Worm (Caenorhabditis elegans) whole organism, young adult: Measurements from ENCODE around the gene dnpp-1.

Experiments used
- B0336.3 ChIP-seq: fragments of 200-800 bp; sonication (Bioruptor generic); IDR thresholded peaks from 2 replicates; pipeline ENCODE4 v1.3.6; 2022; ENCODE audit warnings: missing genetic modification characterization, missing compliant biosample characterization
- C06A6.2 ChIP-seq: fragments of 200-800 bp; sonication (Bioruptor generic); conservative IDR thresholded peaks from 2 replicates; pipeline ENCODE4 v1.3.6; 2022; ENCODE audit warnings: missing genetic modification characterization, missing compliant biosample characterization
- F22D6.2 ChIP-seq: sonication (generic microtip); optimal IDR thresholded peaks from 2 replicates; lab custom pipeline; 2016; ENCODE audit warnings: mild to moderate bottlenecking, missing genetic modification characterization, missing compliant biosample characterization
- F33H1.4 ChIP-seq: fragments of 200-800 bp; sonication (Bioruptor generic); IDR thresholded peaks from 2 replicates; pipeline ENCODE4 v1.3.6; 2022; ENCODE audit warnings: missing genetic modification reagents, missing genetic modification characterization, missing compliant biosample characterization
- F52B5.7 ChIP-seq: sonication (generic microtip); optimal IDR thresholded peaks from 2 replicates; lab custom pipeline; 2016; ENCODE audit warnings: mild to moderate bottlenecking, missing genetic modification characterization, missing compliant biosample characterization
- F57C9.4 ChIP-seq: sonication (generic microtip); optimal IDR thresholded peaks from 2 replicates; lab custom pipeline; 2017; ENCODE audit warnings: mild to moderate bottlenecking, missing genetic modification characterization, missing compliant biosample characterization
- K12H6.12 ChIP-seq: fragments of 200-800 bp; sonication (Bioruptor generic); optimal IDR thresholded peaks from 2 replicates; lab custom pipeline; 2018; ENCODE audit warnings: mild to moderate bottlenecking, missing genetic modification characterization, missing compliant biosample characterization
- Y53G8AR.9 ChIP-seq: fragments of 200-800 bp; sonication (Bioruptor generic); conservative IDR thresholded peaks from 2 replicates; pipeline ENCODE4 v1.3.6; 2022; ENCODE audit warnings: missing genetic modification reagents, missing genetic modification characterization, missing compliant biosample characterization
- Y56A3A.18 ChIP-seq: fragments of 200-800 bp; sonication (Bioruptor generic); IDR thresholded peaks from 2 replicates; pipeline ENCODE4 v1.3.6; 2022; ENCODE audit warnings: missing genetic modification reagents, missing genetic modification characterization, missing compliant biosample characterization
- Y79H2A.3 ChIP-seq: fragments of 200-800 bp; sonication (Bioruptor generic); conservative IDR thresholded peaks from 2 replicates; pipeline ENCODE4 v1.3.6; 2022; ENCODE audit warnings: missing genetic modification reagents, missing genetic modification characterization, missing compliant biosample characterization
- Y95B8A.8 ChIP-seq: fragments of 200-800 bp; sonication (Bioruptor generic); IDR thresholded peaks from 2 replicates; pipeline ENCODE4 v1.3.6; 2022; ENCODE audit warnings: missing genetic modification reagents, missing genetic modification characterization, missing compliant biosample characterization
- ZK185.1 ChIP-seq: sonication (generic microtip); optimal IDR thresholded peaks from 2 replicates; lab custom pipeline; 2016; ENCODE audit warnings: mild to moderate bottlenecking, missing genetic modification characterization, missing compliant biosample characterization; ENCODE audit not compliant: poor library complexity, severe bottlenecking
- athp-1 ChIP-seq: sonication (generic microtip); optimal IDR thresholded peaks from 2 replicates; lab custom pipeline; 2017; ENCODE audit warnings: mild to moderate bottlenecking, missing genetic modification characterization, missing compliant biosample characterization
- attf-5 ChIP-seq: fragments of 200-800 bp; sonication (Bioruptor generic); optimal IDR thresholded peaks from 2 replicates; lab custom pipeline; 2018; ENCODE audit warnings: mild to moderate bottlenecking, missing genetic modification characterization, missing compliant biosample characterization
- bed-1 ChIP-seq: fragments of 200-800 bp; sonication (Bioruptor generic); IDR thresholded peaks from 2 replicates; pipeline ENCODE4 v1.3.6; 2022; ENCODE audit warnings: missing genetic modification reagents, missing genetic modification characterization, missing compliant biosample characterization
- cebp-1 ChIP-seq, 2 experiments: fragments of 200-800 bp in 1 of 2; sonication (Bioruptor generic) in 1 of 2; sonication (generic microtip) in 1 of 2; IDR thresholded peaks in 1 of 2; optimal IDR thresholded peaks in 1 of 2; 2 replicates each; pipeline versions ENCODE4 v1.3.6 to Lab custom; 2017 to 2022; ENCODE audit warnings: missing compliant biosample characterization in 2 of 2, missing genetic modification characterization in 2 of 2, mild to moderate bottlenecking in 1 of 2, missing genetic modification reagents in 1 of 2, moderate library complexity in 1 of 2
- ceh-27 ChIP-seq: fragments of 200-800 bp; sonication (Bioruptor generic); optimal IDR thresholded peaks from 2 replicates; lab custom pipeline; 2018; ENCODE audit warnings: mild to moderate bottlenecking, missing genetic modification characterization, moderate library complexity, missing compliant biosample characterization
- ceh-40 ChIP-seq: fragments of 200-800 bp; sonication (Bioruptor generic); IDR thresholded peaks from 2 replicates; pipeline ENCODE4 v1.3.6; 2022; ENCODE audit warnings: missing genetic modification characterization, missing compliant biosample characterization
- ceh-58 ChIP-seq: fragments of 200-800 bp; sonication (Bioruptor generic); IDR thresholded peaks from 2 replicates; pipeline ENCODE4 v1.3.6; 2022; ENCODE audit warnings: missing genetic modification characterization, missing compliant biosample characterization
- ceh-79 ChIP-seq: sonication (generic microtip); optimal IDR thresholded peaks from 2 replicates; lab custom pipeline; 2017; ENCODE audit warnings: mild to moderate bottlenecking, missing genetic modification characterization, missing compliant biosample characterization
- ets-4 ChIP-seq: fragments of 200-800 bp; sonication (Bioruptor generic); optimal IDR thresholded peaks from 2 replicates; lab custom pipeline; 2018; ENCODE audit warnings: mild to moderate bottlenecking, missing genetic modification characterization, missing compliant biosample characterization
- hlh-12 ChIP-seq: sonication (generic microtip); optimal IDR thresholded peaks from 2 replicates; lab custom pipeline; 2016; ENCODE audit warnings: missing genetic modification characterization, missing compliant biosample characterization
- hmg-1.2 ChIP-seq: fragments of 200-800 bp; sonication (Bioruptor generic); IDR thresholded peaks from 2 replicates; pipeline ENCODE4 v1.3.6; 2022; ENCODE audit warnings: missing genetic modification reagents, missing genetic modification characterization, missing compliant biosample characterization
- hrde-1 ChIP-seq: sonication (generic microtip); optimal IDR thresholded peaks from 2 replicates; lab custom pipeline; 2016; ENCODE audit warnings: missing genetic modification characterization, mild to moderate bottlenecking, missing compliant biosample characterization, moderate library complexity, missing genotype, missing genetic modification reagents, borderline replicate concordance
- lin-26 ChIP-seq: fragments of 200-800 bp; sonication (Bioruptor generic); IDR thresholded peaks from 2 replicates; pipeline ENCODE4 v1.3.6; 2022; ENCODE audit warnings: missing genetic modification reagents, missing genetic modification characterization, missing compliant biosample characterization
- lin-35 ChIP-seq, 3 experiments: fragments of 150-350 bp in 2 of 3; sonication (generic microtip) in 1 of 3; optimal IDR thresholded peaks; 2 replicates each; lab custom pipeline; 2014 to 2018; ENCODE audit warnings: missing biosample characterization in 3 of 3, missing genetic modification characterization in 3 of 3, missing genetic modification reagents in 3 of 3
- lin-40 ChIP-seq: sonication (generic microtip); optimal IDR thresholded peaks from 2 replicates; lab custom pipeline; 2016; ENCODE audit warnings: missing genetic modification characterization, mild to moderate bottlenecking, missing compliant biosample characterization, missing genotype, missing genetic modification reagents
- mel-28 ChIP-seq: sonication (generic microtip); optimal IDR thresholded peaks from 2 replicates; lab custom pipeline; 2016; ENCODE audit warnings: borderline replicate concordance, mild to moderate bottlenecking, missing genetic modification characterization, missing compliant biosample characterization
- nfyb-1 ChIP-seq: fragments of 200-800 bp; sonication (Bioruptor generic); IDR thresholded peaks from 2 replicates; pipeline ENCODE4 v1.3.6; 2022; ENCODE audit warnings: missing genetic modification reagents, missing genetic modification characterization, missing compliant biosample characterization
- nhr-90 ChIP-seq: sonication (generic microtip); optimal IDR thresholded peaks from 2 replicates; lab custom pipeline; 2016; ENCODE audit warnings: missing genotype, mild to moderate bottlenecking, missing genetic modification characterization, missing compliant biosample characterization
- pbrm-1 ChIP-seq: fragments of 200-800 bp; sonication (Bioruptor generic); IDR thresholded peaks from 2 replicates; pipeline ENCODE4 v1.3.6; 2022; ENCODE audit warnings: missing genetic modification reagents, missing genetic modification characterization, missing compliant biosample characterization
- rec-8 ChIP-seq, 2 experiments: sonication (generic microtip); optimal IDR thresholded peaks; 2 replicates each; lab custom pipeline; 2016; ENCODE audit warnings: mild to moderate bottlenecking in 2 of 2, missing genetic modification characterization in 2 of 2, missing genetic modification reagents in 2 of 2, missing genotype in 2 of 2, missing biosample characterization in 1 of 2, missing compliant biosample characterization in 1 of 2, moderate library complexity in 1 of 2
- repo-1 ChIP-seq: sonication (generic microtip); optimal IDR thresholded peaks from 2 replicates; lab custom pipeline; 2017; ENCODE audit warnings: mild to moderate bottlenecking, missing genetic modification characterization, missing compliant biosample characterization
- sdz-38 ChIP-seq: sonication (generic microtip); optimal IDR thresholded peaks from 2 replicates; lab custom pipeline; 2016; ENCODE audit warnings: missing genotype, missing genetic modification characterization, missing compliant biosample characterization
- snpc-4 ChIP-seq, 5 experiments: fragments of 150-350 bp in 1 of 5; sonication (generic microtip) in 4 of 5; optimal IDR thresholded peaks; 2 replicates each; lab custom pipeline; 2014 to 2018; ENCODE audit warnings: missing genetic modification characterization in 5 of 5, missing biosample characterization in 3 of 5, antibody characterized with exemption in 2 of 5, mild to moderate bottlenecking in 2 of 5, missing compliant biosample characterization in 2 of 5, missing genotype in 2 of 5, moderate library complexity in 2 of 5, missing genetic modification reagents in 1 of 5
- somi-1 ChIP-seq: fragments of 200-800 bp; sonication (Bioruptor generic); optimal IDR thresholded peaks from 2 replicates; lab custom pipeline; 2018; ENCODE audit warnings: mild to moderate bottlenecking, missing genetic modification characterization, missing compliant biosample characterization
- unc-130 ChIP-seq: sonication (generic microtip); optimal IDR thresholded peaks from 2 replicates; lab custom pipeline; 2016; ENCODE audit warnings: missing genetic modification reagents, missing genetic modification characterization, missing compliant biosample characterization
- zfh-2 ChIP-seq: fragments of 200-800 bp; sonication (Bioruptor generic); conservative IDR thresholded peaks from 2 replicates; pipeline ENCODE4 v1.3.6; 2022; ENCODE audit warnings: missing genetic modification reagents, missing genetic modification characterization, missing compliant biosample characterization
- ztf-28 ChIP-seq: fragments of 200-800 bp; sonication (Bioruptor generic); IDR thresholded peaks from 2 replicates; pipeline ENCODE4 v1.3.6; 2022; ENCODE audit warnings: missing genetic modification reagents, missing genetic modification characterization, missing compliant biosample characterization
- ztf-3 ChIP-seq: fragments of 200-800 bp; sonication (Bioruptor generic); optimal IDR thresholded peaks from 2 replicates; lab custom pipeline; 2018; ENCODE audit warnings: mild to moderate bottlenecking, missing genetic modification characterization, missing compliant biosample characterization

dnpp-1 gene

ce11 chrIII:5853240-5853639, 10.4 kb downstream of the dnpp-1 start, which contains the start of gene ddx-23 (continued):
- no peak for TF ChIP-seq cebp-1 (GFP tag; IDR thresholded peaks at IDR 0.05; lab: Robert Waterston, UW)
- peak; percentile 39 for TF ChIP-seq cebp-1 (tag; optimal IDR thresholded peaks at IDR 0.05; lab: Kevin White, UChicago)
- no peak for TF ChIP-seq mel-28 (tag; lab: Kevin White, UChicago)
- TF ChIP-seq lin-40: peak; percentile 9
- peak; percentile 39 for TF ChIP-seq ceh-79 (tag; lab: Kevin White, UChicago)
- no peak for TF ChIP-seq Y79H2A.3 (GFP tag; lab: Robert Waterston, UW)
- 0 out of 2 replicates have a peak, but pooled peaks have one; percentile 58 for TF ChIP-seq nfyb-1 (GFP tag; lab: Robert Waterston, UW)
- TF ChIP-seq ets-4 (GFP tag; lab: Kevin White, UChicago): no peak
- TF ChIP-seq hmg-1.2 (GFP tag; lab: Robert Waterston, UW): no peak
- TF ChIP-seq Y56A3A.18 (GFP tag; lab: Robert Waterston, UW): 0 out of 2 replicates have a peak, but pooled peaks have one; percentile 65
- peak; percentile 43; the same call in 1 of the 2 replicates for TF ChIP-seq F33H1.4 (GFP tag; lab: Robert Waterston, UW)
- TF ChIP-seq hrde-1 (tag; lab: Kevin White, UChicago): peak; percentile 6
- 0 out of 2 replicates have a peak, but pooled peaks have one; percentile 65 for TF ChIP-seq Y95B8A.8 (GFP tag; lab: Robert Waterston, UW)
- TF ChIP-seq hlh-12 (tag; lab: Kevin White, UChicago): peak; percentile 28
- peak; percentile 40; the same call in 1 of the 2 replicates for TF ChIP-seq B0336.3 (GFP tag; lab: Robert Waterston, UW)
- TF ChIP-seq ceh-40: no peak
- peak; percentile 29; the same call in 1 of the 2 replicates for TF ChIP-seq bed-1 (GFP tag; lab: Robert Waterston, UW)
- TF ChIP-seq unc-130 (GFP tag; lab: Kevin White, UChicago): peak; percentile 30
- TF ChIP-seq ZK185.1 (tag; lab: Kevin White, UChicago): peak; percentile 57
- peak; percentile 57 for TF ChIP-seq F52B5.7 (tag; lab: Kevin White, UChicago)
- peak; percentile 62 for TF ChIP-seq repo-1 (tag; lab: Kevin White, UChicago)
- peak; percentile 19 for TF ChIP-seq athp-1 (tag; lab: Kevin White, UChicago)
- TF ChIP-seq Y53G8AR.9 (GFP tag; lab: Robert Waterston, UW): no peak; the same call in 1 of the 2 replicates
- TF ChIP-seq rec-8 (tag; optimal IDR thresholded peaks at IDR 0.05; lab: Kevin White, UChicago): no peak
- TF ChIP-seq, all 124 proteins: peak for 37

DNA sequence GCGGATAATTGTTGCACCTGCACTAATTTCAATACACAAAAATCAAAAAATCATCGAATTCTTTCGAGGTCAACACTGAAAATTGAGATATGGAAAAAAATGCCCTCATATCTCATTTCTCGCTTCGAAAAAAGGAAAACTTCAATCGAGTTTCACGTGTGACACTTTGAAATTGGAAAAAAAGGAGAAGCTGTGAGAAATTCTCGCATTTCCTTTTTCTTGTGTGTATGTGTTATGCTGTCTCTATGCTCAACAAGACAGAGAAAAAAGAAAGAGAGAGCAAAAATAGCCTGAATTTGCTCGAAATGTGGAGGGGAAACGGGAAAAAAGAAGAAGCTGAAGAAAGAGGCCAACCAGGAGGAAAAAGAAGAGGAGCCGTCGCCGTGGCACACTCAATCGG, 17.2 kb downstream of the dnpp-1 start:
- TF ChIP-seq nhr-90 (tag; lab: Kevin White, UChicago) (no peak), ztf-28 (GFP tag; lab: Robert Waterston, UW) (no peak), somi-1 (GFP tag; lab: Kevin White, UChicago) (no peak), sdz-38 (tag; lab: Kevin White, UChicago) (no peak), F57C9.4 (tag; lab: Kevin White, UChicago) (no peak)

DNA sequence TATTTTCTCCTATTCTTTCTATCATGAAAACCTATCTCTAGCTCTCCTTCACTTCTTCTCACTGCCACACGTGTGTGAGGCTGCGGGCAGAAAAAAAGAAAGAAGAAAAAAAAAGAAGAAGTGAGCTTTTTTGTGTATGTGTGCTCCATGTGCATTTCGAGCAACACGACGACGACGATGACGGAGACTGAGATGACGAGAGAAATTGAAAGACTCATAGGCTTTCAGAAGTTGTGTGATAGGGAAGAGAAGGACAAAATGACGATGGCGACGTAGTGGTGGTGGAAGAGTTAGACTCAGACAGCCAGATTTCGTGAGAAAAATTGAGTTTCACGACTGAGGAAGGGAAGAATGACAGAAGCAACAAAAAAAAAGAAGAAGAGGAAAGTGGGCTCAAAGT, 18.1 kb downstream of the dnpp-1 start:
- TF ChIP-seq ztf-3 (GFP tag; lab: Kevin White, UChicago) (no peak), C06A6.2 (GFP tag; lab: Robert Waterston, UW) (no peak), K12H6.12 (tag; lab: Kevin White, UChicago) (peak; percentile 67), ceh-58 (no peak), snpc-4 (GFP tag; optimal IDR thresholded peaks at IDR 0.05; lab: Kevin White, UChicago) (no peak), snpc-4 (tag; optimal IDR thresholded peaks at IDR 0.05; lab: Kevin White, UChicago) (peak in 1 of 4 experiments; percentile 16), hmg-1.2 (GFP tag; lab: Robert Waterston, UW) (peak; percentile 45; the same call in 1 of the 2 replicates), zfh-2 (GFP tag; lab: Robert Waterston, UW) (peak; percentile 72), ceh-27 (peak; percentile 27), somi-1 (GFP tag; lab: Kevin White, UChicago) (peak; percentile 19), attf-5 (GFP tag; lab: Kevin White, UChicago) (peak; percentile 24), lin-35 (GFP tag; optimal IDR thresholded peaks at IDR 0.05; lab: Kevin White, UChicago) (peak in 1 of 3 experiments; percentile 63), pbrm-1 (GFP tag; lab: Robert Waterston, UW) (0 out of 2 replicates have a peak, but pooled peaks have one; percentile 17), lin-26 (GFP tag; lab: Robert Waterston, UW) (no peak), lin-40 (peak; percentile 59), cebp-1 (GFP tag; IDR thresholded peaks at IDR 0.05; lab: Robert Waterston, UW) (no peak), cebp-1 (tag; optimal IDR thresholded peaks at IDR 0.05; lab: Kevin White, UChicago) (peak; percentile 59), F22D6.2 (tag; lab: Kevin White, UChicago) (no peak)
